Worm (Caenorhabditis elegans): Measurements from ENCODE around the gene srx-29.

The srx-29 gene

DNA sequence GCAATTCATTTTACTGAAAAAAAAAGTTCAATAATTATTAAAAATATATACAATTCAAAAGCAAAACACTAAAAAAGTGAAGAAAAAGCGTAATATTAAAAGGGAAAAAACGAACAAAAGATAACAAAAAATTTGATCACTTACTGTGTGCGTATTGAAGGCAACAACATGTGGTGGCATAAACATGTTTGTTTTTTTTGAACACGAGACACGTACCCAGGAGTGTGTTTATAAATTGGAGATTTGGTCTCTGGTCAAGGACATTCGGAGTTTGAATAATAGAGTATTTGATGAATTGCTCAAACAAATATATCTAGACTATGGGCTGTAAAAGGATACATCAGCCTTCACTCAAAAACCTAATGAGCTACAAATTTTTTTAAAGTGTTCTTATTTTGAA is 17.6 kb upstream of the srx-29 start:
- TF ChIP-seq lin-11 (tag; optimal IDR thresholded peaks at IDR 0.05) (no peak), elt-4 (tag; optimal IDR thresholded peaks at IDR 0.05) (no peak), C08G9.2 (tag; optimal IDR thresholded peaks at IDR 0.05) (no peak), tbx-2 (tag; optimal IDR thresholded peaks at IDR 0.05) (no peak), T23F11.4 (GFP tag; optimal IDR thresholded peaks at IDR 0.05) (no peak), K02D7.2 (tag; optimal IDR thresholded peaks at IDR 0.05) (no peak), sox-2 (GFP tag; IDR thresholded peaks at IDR 0.05) (no peak), eyg-1 (tag; optimal IDR thresholded peaks at IDR 0.05) (no peak), ceh-9 (tag; optimal IDR thresholded peaks at IDR 0.05) (no peak), hlh-13 (GFP tag; optimal IDR thresholded peaks at IDR 0.05) (no peak), pros-1 (tag; optimal IDR thresholded peaks at IDR 0.05) (no peak), F13H6.1 (tag; optimal IDR thresholded peaks at IDR 0.05) (no peak), ama-1 (optimal IDR thresholded peaks at IDR 0.05) (no peak), ceh-31 (tag; optimal IDR thresholded peaks at IDR 0.05) (no peak), dve-1 (tag; optimal IDR thresholded peaks at IDR 0.05) (no peak), pha-4 (tag; optimal IDR thresholded peaks at IDR 0.05) (no peak)

DNA sequence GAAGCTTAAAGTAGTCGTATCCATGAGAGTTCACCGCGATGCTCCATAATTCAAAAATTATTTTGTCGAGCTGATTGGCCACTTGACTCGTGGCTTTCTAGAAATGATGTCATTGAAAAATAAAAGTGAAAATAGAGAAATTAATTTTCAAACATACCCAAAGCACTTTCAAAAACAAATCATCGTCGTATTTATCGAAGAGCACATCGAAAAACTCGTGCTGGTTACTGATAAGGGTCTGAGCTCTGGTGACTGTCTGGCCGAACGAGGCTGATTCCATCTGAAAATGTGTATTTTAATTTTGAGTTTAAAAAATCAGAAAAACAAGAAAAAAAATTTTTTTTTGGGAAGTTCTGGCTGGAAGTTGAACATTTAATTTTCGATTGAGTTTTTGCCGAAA is 14.4 kb upstream of the srx-29 start:
- TF ChIP-seq elt-2 (tag; optimal IDR thresholded peaks at IDR 0.05) = no peak
- no peak for TF ChIP-seq rnt-1 (tag; optimal IDR thresholded peaks at IDR 0.05)
- no peak for TF ChIP-seq odd-2 (tag; optimal IDR thresholded peaks at IDR 0.05)
- no peak for TF ChIP-seq tbx-7 (tag; optimal IDR thresholded peaks at IDR 0.05)
- TF ChIP-seq ama-1 (optimal IDR thresholded peaks at IDR 0.05) = no peak
- TF ChIP-seq lin-11 (tag; optimal IDR thresholded peaks at IDR 0.05) = no peak
- no peak for TF ChIP-seq dmd-4 (tag; optimal IDR thresholded peaks at IDR 0.05; ENCODE audit: borderline replicate concordance)
- no peak for TF ChIP-seq ceh-31 (tag; optimal IDR thresholded peaks at IDR 0.05)
- TF ChIP-seq K09A11.1 (tag; optimal IDR thresholded peaks at IDR 0.05; ENCODE audit: insufficient read depth) = no peak
- no peak for TF ChIP-seq madf-2 (tag; optimal IDR thresholded peaks at IDR 0.05)
- TF ChIP-seq C38D4.7 (GFP tag; optimal IDR thresholded peaks at IDR 0.05) = no peak
- no peak for TF ChIP-seq ceh-22 (tag; optimal IDR thresholded peaks at IDR 0.05)
- TF ChIP-seq sdc-2 (tag; optimal IDR thresholded peaks at IDR 0.05) = no peak

DNA sequence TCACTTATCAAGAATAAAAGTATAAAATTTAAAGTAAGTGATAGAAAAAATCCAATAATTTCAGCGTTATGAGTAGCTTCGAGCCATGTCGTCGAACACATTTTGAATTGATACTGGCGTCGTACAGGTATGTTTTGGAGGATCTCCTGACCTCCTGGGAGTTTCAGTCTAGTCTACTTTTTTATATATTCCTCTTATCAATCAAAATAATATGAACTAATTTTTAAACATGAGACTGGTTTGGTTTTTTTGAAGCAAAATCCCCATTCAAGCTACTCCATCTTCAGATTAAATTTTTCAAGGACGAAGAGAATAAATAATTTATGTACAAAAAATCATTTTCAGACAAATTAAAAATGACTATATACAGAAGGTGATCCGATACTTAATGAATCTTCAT is 13.9 kb upstream of the srx-29 start, which contains the start of gene str-101:
Gene str-101, minus strand, starts transcription at position 101 of the 400 bp plus-strand sequence.
- TF ChIP-seq ahr-1 (tag; optimal IDR thresholded peaks at IDR 0.05) (no peak), fkh-6 (tag; optimal IDR thresholded peaks at IDR 0.05) (no peak), sox-4 (tag; optimal IDR thresholded peaks at IDR 0.05) (no peak), ceh-2 (tag; optimal IDR thresholded peaks at IDR 0.05) (no peak), ceh-30 (tag; optimal IDR thresholded peaks at IDR 0.05) (no peak), zip-5 (tag; optimal IDR thresholded peaks at IDR 0.05) (no peak), ttx-3 (tag; optimal IDR thresholded peaks at IDR 0.05) (no peak), ceh-31 (tag; optimal IDR thresholded peaks at IDR 0.05) (no peak), dve-1 (tag; optimal IDR thresholded peaks at IDR 0.05) (no peak), ceh-22 (tag; optimal IDR thresholded peaks at IDR 0.05) (no peak), hlh-6 (tag; optimal IDR thresholded peaks at IDR 0.05) (no peak), tbx-2 (tag; optimal IDR thresholded peaks at IDR 0.05) (no peak), fax-1 (tag; optimal IDR thresholded peaks at IDR 0.05) (no peak), ceh-34 (tag; optimal IDR thresholded peaks at IDR 0.05) (no peak), sox-2 (GFP tag; IDR thresholded peaks at IDR 0.05) (no peak), ceh-45 (GFP tag; IDR thresholded peaks at IDR 0.05) (no peak), K02D7.2 (tag; optimal IDR thresholded peaks at IDR 0.05) (no peak), rnt-1 (tag; optimal IDR thresholded peaks at IDR 0.05) (no peak), pha-4 (tag; optimal IDR thresholded peaks at IDR 0.05) (no peak)

DNA sequence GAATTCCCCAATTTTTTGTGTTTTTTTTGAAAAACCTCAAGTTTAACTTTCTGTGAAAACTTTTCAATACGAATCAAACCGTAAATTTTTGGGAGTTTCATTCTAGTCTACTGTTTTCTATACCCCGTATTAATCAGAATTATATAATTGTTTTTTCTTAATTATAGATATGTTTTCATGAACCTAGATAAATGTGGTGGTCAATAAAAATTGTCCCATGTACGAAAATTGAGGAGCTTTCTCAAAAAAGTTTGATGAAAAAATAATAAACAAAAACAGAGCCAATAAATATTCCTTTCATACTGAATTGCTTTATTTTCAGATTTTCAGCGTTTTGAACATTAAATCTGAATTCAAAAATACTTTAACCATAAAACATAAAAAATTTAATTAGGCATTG is 12.4 kb upstream of the srx-29 start, which contains the start of gene Y6E2A.1:
Gene Y6E2A.1, minus strand, starts transcription at position 101 of the 400 bp plus-strand sequence.
- TF ChIP-seq hlh-13 (GFP tag; optimal IDR thresholded peaks at IDR 0.05) (no peak), ama-1 (optimal IDR thresholded peaks at IDR 0.05) (no peak), dve-1 (tag; optimal IDR thresholded peaks at IDR 0.05) (no peak), ceh-6 (GFP tag; optimal IDR thresholded peaks at IDR 0.05) (no peak), K09A11.1 (tag; optimal IDR thresholded peaks at IDR 0.05; ENCODE audit: insufficient read depth) (no peak), tbx-2 (tag; optimal IDR thresholded peaks at IDR 0.05) (no peak), ets-4 (tag; optimal IDR thresholded peaks at IDR 0.05) (no peak), ceh-31 (tag; optimal IDR thresholded peaks at IDR 0.05) (no peak), tbx-7 (tag; optimal IDR thresholded peaks at IDR 0.05) (no peak), unc-86 (tag; optimal IDR thresholded peaks at IDR 0.05) (no peak), che-1 (tag; optimal IDR thresholded peaks at IDR 0.05) (no peak), hlh-6 (tag; optimal IDR thresholded peaks at IDR 0.05) (no peak)
